Fruit fly (Drosophila melanogaster): ENCODE measurements around the gene CBP.
A peak's percentile ranks its signal among the peaks of the same experiment; 100 is the strongest.

DNA sequence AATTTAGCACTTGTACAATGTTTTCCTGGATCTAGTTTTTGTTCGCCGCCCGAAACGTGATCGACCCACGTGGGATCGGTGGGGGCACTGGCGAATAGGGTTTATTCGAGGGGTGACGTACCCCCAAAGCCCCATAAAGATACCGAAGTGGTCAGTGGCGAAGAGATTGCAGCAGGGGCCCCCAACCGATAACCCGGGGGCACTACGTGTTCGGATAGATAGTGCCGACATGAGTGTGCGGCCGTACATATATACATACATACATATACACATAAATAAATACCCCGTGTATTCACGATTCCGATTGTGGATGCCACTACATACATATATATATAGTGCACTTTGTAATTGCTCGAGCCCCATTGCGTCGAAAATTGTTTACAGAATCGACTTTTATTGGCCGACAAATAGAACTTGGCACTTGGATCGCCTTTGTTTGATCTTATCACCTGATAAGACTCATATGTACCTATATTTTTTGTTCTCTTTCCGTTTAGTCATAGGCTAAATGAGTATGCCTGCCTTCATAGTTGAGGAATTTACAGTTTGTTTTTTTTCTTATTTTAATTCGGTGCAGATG is 33.2 kb upstream of the CBP start:
- TF ChIP-seq Sox14 (GFP tag; optimal IDR thresholded peaks at IDR 0.05) (no peak), fkh (GFP tag; optimal IDR thresholded peaks at IDR 0.05) (peak; percentile 62), acj6 (GFP tag; optimal IDR thresholded peaks at IDR 0.05) (no peak), Ets21C (GFP tag; optimal IDR thresholded peaks at IDR 0.05) (no peak)

All from whole organism, prepupa.